Worm (Caenorhabditis elegans) whole organism, L1 larva: ENCODE results near the gene gop-2.

ENCODE experiments used
- F16B12.6 ChIP-seq: fragments of 150-350 bp; optimal IDR thresholded peaks from 2 replicates; lab custom pipeline; 2014; ENCODE audit warnings: missing biosample characterization, missing genetic modification characterization
- aha-1 ChIP-seq: fragments of 150-350 bp; optimal IDR thresholded peaks from 2 replicates; lab custom pipeline; 2014; ENCODE audit warnings: missing biosample characterization, missing genetic modification characterization
- aly-2 ChIP-seq: fragments of 150-350 bp; optimal IDR thresholded peaks from 2 replicates; lab custom pipeline; 2014; ENCODE audit warnings: missing biosample characterization, missing genetic modification characterization
- ceh-63 ChIP-seq: fragments of 200-800 bp; sonication (Bioruptor generic); optimal IDR thresholded peaks from 2 replicates; lab custom pipeline; 2018; ENCODE audit warnings: mild to moderate bottlenecking, missing genetic modification characterization, missing compliant biosample characterization
- ceh-8 ChIP-seq: fragments of 200-800 bp; sonication (Bioruptor generic); optimal IDR thresholded peaks from 2 replicates; lab custom pipeline; 2018; ENCODE audit warnings: mild to moderate bottlenecking, missing genetic modification characterization, moderate library complexity, missing compliant biosample characterization
- ceh-82 ChIP-seq, 3 experiments: fragments of 150-350 bp in 1 of 3; sonication (generic microtip) in 2 of 3; optimal IDR thresholded peaks; 2 replicates each; lab custom pipeline; 2014 to 2017; ENCODE audit warnings: missing biosample characterization in 3 of 3, missing genetic modification characterization in 3 of 3
- ceh-88 ChIP-seq: fragments of 200-800 bp; sonication (Bioruptor generic); IDR thresholded peaks from 2 replicates; pipeline ENCODE4 v1.3.6; 2022; ENCODE audit warnings: missing genetic modification characterization, missing compliant biosample characterization
- ceh-90 ChIP-seq: sonication (generic microtip); optimal IDR thresholded peaks from 2 replicates; lab custom pipeline; 2016; ENCODE audit warnings: missing genetic modification characterization, missing compliant biosample characterization
- ces-1 ChIP-seq: fragments of 150-350 bp; optimal IDR thresholded peaks from 2 replicates; lab custom pipeline; 2014; ENCODE audit warnings: missing biosample characterization, missing genetic modification reagents, missing genetic modification characterization
- dpl-1 ChIP-seq, 3 experiments: fragments of 150-350 bp in 2 of 3; sonication (generic microtip) in 1 of 3; optimal IDR thresholded peaks; 2 replicates each; lab custom pipeline; 2014 to 2017; ENCODE audit warnings: missing biosample characterization in 3 of 3, missing genetic modification characterization in 3 of 3, missing genetic modification reagents in 3 of 3
- dsc-1 ChIP-seq: sonication (generic microtip); optimal IDR thresholded peaks from 2 replicates; lab custom pipeline; 2016; ENCODE audit warnings: mild to moderate bottlenecking, missing genetic modification characterization, missing compliant biosample characterization
- efl-3 ChIP-seq: fragments of 200-800 bp; sonication (Bioruptor generic); optimal IDR thresholded peaks from 2 replicates; lab custom pipeline; 2018; ENCODE audit warnings: mild to moderate bottlenecking, missing genetic modification characterization, missing compliant biosample characterization
- egl-27 ChIP-seq, 2 experiments: fragments of 150-350 bp in 1 of 2; sonication (generic microtip); optimal IDR thresholded peaks; 3 replicates each; lab custom pipeline; 2017 to 2018; ENCODE audit warnings: missing biosample characterization in 2 of 2, missing genetic modification characterization in 2 of 2, missing genetic modification reagents in 2 of 2
- elt-2 ChIP-seq: sonication (generic microtip); optimal IDR thresholded peaks from 2 replicates; lab custom pipeline; 2016; ENCODE audit warnings: missing genetic modification characterization, mild to moderate bottlenecking, inconsistent platforms, missing compliant biosample characterization, missing genetic modification reagents
- elt-3 ChIP-seq, 6 experiments: fragments of 150-350 bp in 1 of 6; sonication (generic microtip); optimal IDR thresholded peaks; 2 replicates each; lab custom pipeline; 2017 to 2018; ENCODE audit warnings: missing biosample characterization in 6 of 6, missing genetic modification characterization in 6 of 6, inconsistent platforms in 1 of 6
- fkh-10 ChIP-seq: sonication (generic microtip); optimal IDR thresholded peaks from 2 replicates; lab custom pipeline; 2017; ENCODE audit warnings: missing biosample characterization, missing genetic modification reagents, missing genetic modification characterization
- fkh-4 ChIP-seq: sonication (generic microtip); optimal IDR thresholded peaks from 2 replicates; lab custom pipeline; 2016; ENCODE audit warnings: missing compliant biosample characterization, missing genetic modification characterization, borderline replicate concordance
- fkh-8 ChIP-seq: sonication (generic microtip); optimal IDR thresholded peaks from 2 replicates; lab custom pipeline; 2016; ENCODE audit warnings: mild to moderate bottlenecking, missing genetic modification characterization, missing compliant biosample characterization
- hlh-17 ChIP-seq: fragments of 200-800 bp; sonication (Bioruptor generic); optimal IDR thresholded peaks from 2 replicates; lab custom pipeline; 2018; ENCODE audit warnings: missing genetic modification characterization, mild to moderate bottlenecking, missing compliant biosample characterization, moderate library complexity, borderline replicate concordance
- jun-1 ChIP-seq: fragments of 150-350 bp; optimal IDR thresholded peaks from 2 replicates; lab custom pipeline; 2014; ENCODE audit warnings: missing biosample characterization, missing genetic modification reagents, missing genetic modification characterization
- lin-35 ChIP-seq, 2 experiments: fragments of 150-350 bp; optimal IDR thresholded peaks; 2 replicates each; lab custom pipeline; 2014; ENCODE audit warnings: missing biosample characterization in 2 of 2, missing genetic modification characterization in 2 of 2, missing genetic modification reagents in 2 of 2
- lir-3 ChIP-seq: sonication (generic microtip); optimal IDR thresholded peaks from 2 replicates; lab custom pipeline; 2016; ENCODE audit warnings: mild to moderate bottlenecking, missing genetic modification characterization, moderate library complexity, missing compliant biosample characterization; ENCODE audit not compliant: poor library complexity
- lsy-2 ChIP-seq, 2 experiments: fragments of 150-350 bp; optimal IDR thresholded peaks; 2 replicates each; lab custom pipeline; 2014; ENCODE audit warnings: missing biosample characterization in 2 of 2, missing genetic modification characterization in 2 of 2
- mab-9 ChIP-seq: fragments of 200-800 bp; sonication (Bioruptor generic); IDR thresholded peaks from 2 replicates; pipeline ENCODE4 v1.3.6; 2022; ENCODE audit warnings: missing genetic modification reagents, missing genetic modification characterization, missing compliant biosample characterization
- mef-2 ChIP-seq: fragments of 150-350 bp; optimal IDR thresholded peaks from 2 replicates; lab custom pipeline; 2014; ENCODE audit warnings: missing biosample characterization, missing genetic modification characterization
- mep-1 ChIP-seq: fragments of 150-350 bp; optimal IDR thresholded peaks from 2 replicates; lab custom pipeline; 2014; ENCODE audit warnings: missing biosample characterization, missing genetic modification characterization
- nhr-11 ChIP-seq: fragments of 150-350 bp; optimal IDR thresholded peaks from 2 replicates; lab custom pipeline; 2014; ENCODE audit warnings: missing biosample characterization, missing genetic modification characterization
- nhr-20 ChIP-seq: sonication (generic microtip); optimal IDR thresholded peaks from 2 replicates; lab custom pipeline; 2016; ENCODE audit warnings: mild to moderate bottlenecking, missing genetic modification characterization, missing compliant biosample characterization
- nhr-28 ChIP-seq: fragments of 150-350 bp; optimal IDR thresholded peaks from 2 replicates; lab custom pipeline; 2014; ENCODE audit warnings: missing biosample characterization, missing genetic modification characterization
- nhr-47 ChIP-seq: sonication (generic microtip); optimal IDR thresholded peaks from 2 replicates; lab custom pipeline; 2016; ENCODE audit warnings: mild to moderate bottlenecking, missing genetic modification characterization, moderate library complexity, missing compliant biosample characterization
- nhr-71 ChIP-seq: sonication (generic microtip); optimal IDR thresholded peaks from 2 replicates; lab custom pipeline; 2016; ENCODE audit warnings: mild to moderate bottlenecking, missing genetic modification characterization, moderate library complexity, missing compliant biosample characterization
- nhr-84 ChIP-seq: sonication (generic microtip); optimal IDR thresholded peaks from 2 replicates; lab custom pipeline; 2017; ENCODE audit warnings: missing biosample characterization, missing genetic modification characterization
- nhr-85 ChIP-seq: sonication (generic microtip); peaks from one replicate; lab custom pipeline; 2016; ENCODE audit warnings: missing genetic modification characterization, inconsistent platforms, missing compliant biosample characterization
- nhr-90 ChIP-seq: sonication (generic microtip); optimal IDR thresholded peaks from 2 replicates; lab custom pipeline; 2016; ENCODE audit warnings: mild to moderate bottlenecking, missing genetic modification characterization, missing compliant biosample characterization; ENCODE audit not compliant: poor library complexity
- pax-3 ChIP-seq: fragments of 200-800 bp; sonication (Bioruptor generic); optimal IDR thresholded peaks from 2 replicates; lab custom pipeline; 2018; ENCODE audit warnings: mild to moderate bottlenecking, missing genetic modification characterization, moderate library complexity, missing compliant biosample characterization
- snpc-4 ChIP-seq: fragments of 150-350 bp; optimal IDR thresholded peaks from 2 replicates; lab custom pipeline; 2014; ENCODE audit warnings: missing biosample characterization, missing genetic modification characterization
- sptf-1 ChIP-seq: fragments of 150-350 bp; optimal IDR thresholded peaks from 2 replicates; lab custom pipeline; 2014; ENCODE audit warnings: missing biosample characterization, missing genetic modification characterization
- sup-37 ChIP-seq: fragments of 200-800 bp; sonication (Bioruptor generic); optimal IDR thresholded peaks from 2 replicates; lab custom pipeline; 2018; ENCODE audit warnings: mild to moderate bottlenecking, missing genetic modification characterization, missing compliant biosample characterization
- swsn-7 ChIP-seq: sonication (generic microtip); optimal IDR thresholded peaks from 2 replicates; lab custom pipeline; 2016; ENCODE audit warnings: missing genetic modification characterization, missing compliant biosample characterization
- tbx-2 ChIP-seq: sonication (generic microtip); optimal IDR thresholded peaks from 2 replicates; lab custom pipeline; 2016; ENCODE audit warnings: missing genetic modification characterization, missing compliant biosample characterization
- unc-30 ChIP-seq: sonication (generic microtip); optimal IDR thresholded peaks from 2 replicates; lab custom pipeline; 2017; ENCODE audit warnings: missing biosample characterization, missing genetic modification characterization
- unc-62 ChIP-seq: fragments of 150-350 bp; optimal IDR thresholded peaks from 2 replicates; lab custom pipeline; 2014; ENCODE audit warnings: missing biosample characterization, missing genetic modification reagents, missing genetic modification characterization
- unc-86 ChIP-seq: sonication (generic microtip); optimal IDR thresholded peaks from 2 replicates; lab custom pipeline; 2016; ENCODE audit warnings: missing genetic modification characterization, missing compliant biosample characterization
- unc-98 ChIP-seq: fragments of 200-800 bp; sonication (Bioruptor generic); IDR thresholded peaks from 2 replicates; pipeline ENCODE4 v1.3.6; 2022; ENCODE audit warnings: missing genetic modification characterization, missing compliant biosample characterization
- zip-4 ChIP-seq: fragments of 200-800 bp; sonication (Bioruptor generic); optimal IDR thresholded peaks from 2 replicates; lab custom pipeline; 2018; ENCODE audit warnings: mild to moderate bottlenecking, missing genetic modification characterization, moderate library complexity, missing compliant biosample characterization

gop-2 gene

ce11 chrIII:5294867-5295266, 36.0 kb downstream of the gop-2 start (continued):
- no peak for TF ChIP-seq fkh-4
- TF ChIP-seq jun-1 (tag; lab: Kevin White, UChicago): no peak
- TF ChIP-seq unc-62: no peak
- TF ChIP-seq nhr-84 (tag; lab: Kevin White, UChicago): no peak
- no peak for TF ChIP-seq aha-1 (tag; lab: Kevin White, UChicago)
- TF ChIP-seq ceh-82 (tag; optimal IDR thresholded peaks at IDR 0.05; lab: Kevin White, UChicago): peak; percentile 25 to 46 (median 34)
- peak; percentile 74 for TF ChIP-seq nhr-47 (tag; lab: Kevin White, UChicago)
- peak; percentile 40 for TF ChIP-seq elt-2 (tag; lab: Kevin White, UChicago)
- TF ChIP-seq nhr-11 (tag; lab: Kevin White, UChicago): no peak
- no peak for TF ChIP-seq egl-27 (tag; optimal IDR thresholded peaks at IDR 0.05; lab: Kevin White, UChicago)
- peak; percentile 16 for TF ChIP-seq unc-86
- TF ChIP-seq ceh-90: no peak
- peak; percentile 39 for TF ChIP-seq ceh-63
- no peak for TF ChIP-seq hlh-17 (GFP tag; lab: Kevin White, UChicago)
- TF ChIP-seq ces-1: no peak
- no peak for TF ChIP-seq mab-9 (GFP tag; lab: Robert Waterston, UW)
- TF ChIP-seq fkh-10: no peak
- peak; percentile 43 to 61 for TF ChIP-seq lin-35 (GFP tag; optimal IDR thresholded peaks at IDR 0.05; lab: Kevin White, UChicago)
- no peak for TF ChIP-seq lir-3 (tag; lab: Kevin White, UChicago)
- no peak for TF ChIP-seq pax-3 (tag; lab: Kevin White, UChicago)
- no peak for TF ChIP-seq nhr-20 (tag; lab: Kevin White, UChicago)
- TF ChIP-seq nhr-90 (tag; lab: Kevin White, UChicago): peak; percentile 62
- peak; percentile 12 to 43 (median 26) for TF ChIP-seq dpl-1 (GFP tag; optimal IDR thresholded peaks at IDR 0.05; lab: Kevin White, UChicago)
- TF ChIP-seq ceh-88 (GFP tag; lab: Robert Waterston, UW): 0 out of 2 replicates have a peak, but pooled peaks have one; percentile 8
- TF ChIP-seq snpc-4 (tag; lab: Kevin White, UChicago): no peak
- peak in 1 of 6 experiments; percentile 8 for TF ChIP-seq elt-3 (tag; optimal IDR thresholded peaks at IDR 0.05; lab: Kevin White, UChicago)
- no peak for TF ChIP-seq aly-2 (tag; lab: Kevin White, UChicago)
- TF ChIP-seq tbx-2 (tag; lab: Kevin White, UChicago): peak; percentile 57
- TF ChIP-seq swsn-7: peak; percentile 65
- TF ChIP-seq nhr-28: no peak
- no peak for TF ChIP-seq nhr-85
- peak; percentile 76 for TF ChIP-seq dsc-1 (tag; lab: Kevin White, UChicago)
- TF ChIP-seq F16B12.6: no peak
- TF ChIP-seq unc-30 (tag; lab: Kevin White, UChicago): no peak
- no peak for TF ChIP-seq sup-37 (GFP tag; lab: Kevin White, UChicago)
- TF ChIP-seq efl-3: no peak
- TF ChIP-seq ceh-8 (GFP tag; lab: Kevin White, UChicago): peak; percentile 31
- TF ChIP-seq fkh-8 (tag; lab: Kevin White, UChicago): peak; percentile 28
- TF ChIP-seq zip-4 (GFP tag; lab: Kevin White, UChicago): peak; percentile 34

DNA sequence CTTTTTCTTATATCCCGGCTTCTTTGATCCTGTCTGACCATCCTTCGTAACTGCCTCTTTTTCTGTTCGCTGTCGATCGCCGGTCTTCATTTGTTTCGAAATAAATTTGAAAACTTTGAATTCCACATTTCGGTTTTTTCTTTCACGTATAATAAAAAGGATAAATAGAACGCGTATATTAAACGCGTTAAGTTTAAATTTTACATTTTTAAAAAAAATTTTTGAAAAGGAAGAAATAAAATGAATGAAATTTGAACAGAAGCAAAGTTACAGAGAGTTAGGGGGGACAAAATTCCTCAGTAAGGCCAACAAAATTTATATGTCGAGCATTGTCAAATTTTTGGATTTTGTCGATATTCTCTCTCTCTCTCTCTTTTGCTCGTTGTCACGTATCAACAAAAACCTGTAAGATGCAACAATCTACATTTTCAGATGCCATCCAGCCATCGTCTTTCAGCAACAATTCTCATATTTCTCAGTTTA, 43.0 kb downstream of the gop-2 start, which contains the start of the genes T15B12.2 and F52C9.5:
Gene T15B12.2 (minus strand): TSS at position 101 of the 483 bp plus-strand sequence.
Gene F52C9.5 (plus strand): TSS at position 433 of the 483 bp plus-strand sequence.
- TF ChIP-seq mep-1 (tag; lab: Kevin White, UChicago) (no peak), nhr-11 (tag; lab: Kevin White, UChicago) (no peak), nhr-71 (no peak), mef-2 (tag; lab: Kevin White, UChicago) (no peak), F16B12.6 (no peak), sptf-1 (tag; lab: Kevin White, UChicago) (no peak), unc-98 (GFP tag; lab: Robert Waterston, UW) (no peak), lsy-2 (tag; optimal IDR thresholded peaks at IDR 0.05; lab: Kevin White, UChicago) (no peak)
